Worm (Caenorhabditis elegans): ENCODE results near the gene C54F6.3.

Gene C54F6.3

ce11 chrV:7580378-7580777, 47.3 kb downstream of the C54F6.3 start, which contains the start of gene ets-6 (continued):
- no peak for TF ChIP-seq madf-3 (GFP tag; IDR thresholded peaks at IDR 0.05)
- no peak for TF ChIP-seq ceh-58 (GFP tag; IDR thresholded peaks at IDR 0.05)
- TF ChIP-seq tbp1 (GFP tag; optimal IDR thresholded peaks at IDR 0.05), result peak; percentile 4
- no peak for TF ChIP-seq nfya-1 (tag; optimal IDR thresholded peaks at IDR 0.05; ENCODE audit: borderline replicate concordance, insufficient read depth)
- no peak for TF ChIP-seq Y67H2A.10 (GFP tag; conservative IDR thresholded peaks at IDR 0.05)
- TF ChIP-seq athp-1 (tag; optimal IDR thresholded peaks at IDR 0.05), result peak; percentile 14
- no peak for TF ChIP-seq egl-44 (GFP tag; IDR thresholded peaks at IDR 0.05)
- peak; percentile 45; the same call in 1 of the 2 replicates for TF ChIP-seq madf-6 (GFP tag; IDR thresholded peaks at IDR 0.05)
- no peak for TF ChIP-seq nhr-27 (tag; optimal IDR thresholded peaks at IDR 0.05)
- TF ChIP-seq ekl-4 (GFP tag; IDR thresholded peaks at IDR 0.05), result peak; percentile 25; the same call in 1 of the 2 replicates
- peak; percentile 17 for TF ChIP-seq snpc-3.4 (tag; optimal IDR thresholded peaks at IDR 0.05)
- peak; percentile 22 for TF ChIP-seq lin-54 (GFP tag; optimal IDR thresholded peaks at IDR 0.05)
- TF ChIP-seq atf-7 (tag; optimal IDR thresholded peaks at IDR 0.05), result no peak
- no peak for TF ChIP-seq nfyb-1 (GFP tag; IDR thresholded peaks at IDR 0.05)
- no peak for TF ChIP-seq let-607 (tag; optimal IDR thresholded peaks at IDR 0.05)
- TF ChIP-seq hsf-1 (GFP tag; IDR thresholded peaks at IDR 0.05), result no peak
- no peak for TF ChIP-seq aptf-3 (GFP tag; IDR thresholded peaks at IDR 0.05)
- no peak for TF ChIP-seq B0035.1 (tag; optimal IDR thresholded peaks at IDR 0.05)
- peak; percentile 91 for TF ChIP-seq hmg-1.2 (GFP tag; IDR thresholded peaks at IDR 0.05)
- no peak for TF ChIP-seq cebp-1 (GFP tag; IDR thresholded peaks at IDR 0.05)
- peak; percentile 17 for TF ChIP-seq cebp-1 (tag; optimal IDR thresholded peaks at IDR 0.05)
- TF ChIP-seq hmg-20 (GFP tag; IDR thresholded peaks at IDR 0.05), result no peak
- TF ChIP-seq rcor-1 (GFP tag; IDR thresholded peaks at IDR 0.05), result peak; percentile 61
- TF ChIP-seq D2030.7 (GFP tag; IDR thresholded peaks at IDR 0.05), result peak; percentile 34; the same call in 1 of the 2 replicates
- TF ChIP-seq Y53G8AR.9 (GFP tag; conservative IDR thresholded peaks at IDR 0.05), result no peak
- no peak for TF ChIP-seq F52B5.7 (tag; optimal IDR thresholded peaks at IDR 0.05)
- TF ChIP-seq F33H1.4 (GFP tag; IDR thresholded peaks at IDR 0.05), result no peak
- peak; percentile 56 for TF ChIP-seq dox-1 (GFP tag; IDR thresholded peaks at IDR 0.05)
- TF ChIP-seq xnd-1 (tag; optimal IDR thresholded peaks at IDR 0.05), result no peak
- no peak for TF ChIP-seq die-1 (tag; optimal IDR thresholded peaks at IDR 0.05)
- no peak for TF ChIP-seq rec-8 (tag; optimal IDR thresholded peaks at IDR 0.05)
- TF ChIP-seq let-526 (GFP tag; IDR thresholded peaks at IDR 0.05), result no peak
- TF ChIP-seq ceh-27 (GFP tag; optimal IDR thresholded peaks at IDR 0.05), result no peak
- no peak for TF ChIP-seq ztf-25 (GFP tag; IDR thresholded peaks at IDR 0.05)
- TF ChIP-seq efl-1 (GFP tag; optimal IDR thresholded peaks at IDR 0.05), result peak; percentile 10
- TF ChIP-seq gei-17 (GFP tag; optimal IDR thresholded peaks at IDR 0.05), result no peak
- TF ChIP-seq ztf-18 (tag; optimal IDR thresholded peaks at IDR 0.05), result peak; percentile 65
- TF ChIP-seq F10E7.11 (tag; optimal IDR thresholded peaks at IDR 0.05), result no peak
- no peak for TF ChIP-seq dpl-1 (GFP tag; optimal IDR thresholded peaks at IDR 0.05)
- TF ChIP-seq ama-1 (optimal IDR thresholded peaks at IDR 0.05), result no peak
- no peak for TF ChIP-seq ama-1 (GFP tag; optimal IDR thresholded peaks at IDR 0.05)
- TF ChIP-seq C06A6.2 (GFP tag; conservative IDR thresholded peaks at IDR 0.05), result no peak
- TF ChIP-seq ets-4 (GFP tag; optimal IDR thresholded peaks at IDR 0.05), result no peak
- peak; percentile 33 for TF ChIP-seq lsl-1 (GFP tag; optimal IDR thresholded peaks at IDR 0.05)
- TF ChIP-seq ztf-28 (GFP tag; IDR thresholded peaks at IDR 0.05), result no peak
- TF ChIP-seq nhr-80 (tag; optimal IDR thresholded peaks at IDR 0.05), result no peak
- no peak for TF ChIP-seq madf-10 (tag; optimal IDR thresholded peaks at IDR 0.05)
- no peak for TF ChIP-seq Y79H2A.3 (GFP tag; conservative IDR thresholded peaks at IDR 0.05)
- no peak for TF ChIP-seq tlf-1 (GFP tag; optimal IDR thresholded peaks at IDR 0.05)
- no peak for TF ChIP-seq snpc-1.3 (tag; optimal IDR thresholded peaks at IDR 0.05; ENCODE audit: insufficient read depth)
